Fruit fly (Drosophila melanogaster) whole organism: ENCODE data around the gene CG12010.

ENCODE experiments used
- CG8478 ChIP-seq: fragments of >200 bp; optimal IDR thresholded peaks from 2 replicates; lab custom pipeline; 2018; ENCODE audit warnings: inconsistent platforms
- Dll ChIP-seq: fragments of >200 bp; optimal IDR thresholded peaks from 2 replicates; lab custom pipeline; 2017
- EcR ChIP-seq, 2 experiments: fragments of >200 bp; optimal IDR thresholded peaks; 2 replicates each; lab custom pipeline; 2017; ENCODE audit warnings: missing biosample characterization in 2 of 2, missing genetic modification characterization in 2 of 2, missing genetic modification reagents in 2 of 2
- pan ChIP-seq: fragments of >200 bp; optimal IDR thresholded peaks from 2 replicates; lab custom pipeline; 2017
- psq ChIP-seq: fragments of >200 bp; optimal IDR thresholded peaks from 2 replicates; lab custom pipeline; 2017
- usp ChIP-seq: fragments of >200 bp; optimal IDR thresholded peaks from 2 replicates; lab custom pipeline; 2017; ENCODE audit warnings: missing biosample characterization, missing genetic modification characterization, mixed read lengths

The CG12010 gene

dm6 chr3L:3373994-3374623 lies at the start of gene CG12010, which contains the start of gene Ythdc1:
CG12010 (plus strand) TSS chr3L:3374282.
Ythdc1 (minus strand) TSS chr3L:3374170.
- TF ChIP-seq Dll (lab: Kevin White, UChicago) (no peak), psq (lab: Kevin White, UChicago) (no peak), CG8478 (peak; percentile 36), usp (GFP tag; lab: Kevin White, UChicago) (no peak), EcR (GFP tag; optimal IDR thresholded peaks at IDR 0.05; lab: Kevin White, UChicago) (no peak), pan (lab: Kevin White, UChicago) (no peak)

dm6 chr3L:3325597-3325924 lies 48.5 kb upstream of the CG12010 start:
- TF ChIP-seq pan (lab: Kevin White, UChicago) = no peak
- no peak for TF ChIP-seq Dll (lab: Kevin White, UChicago)
- no peak for TF ChIP-seq CG8478
- TF ChIP-seq EcR (GFP tag; optimal IDR thresholded peaks at IDR 0.05; lab: Kevin White, UChicago) = no peak
- no peak for TF ChIP-seq usp (GFP tag; lab: Kevin White, UChicago)
- no peak for TF ChIP-seq psq (lab: Kevin White, UChicago)

DNA sequence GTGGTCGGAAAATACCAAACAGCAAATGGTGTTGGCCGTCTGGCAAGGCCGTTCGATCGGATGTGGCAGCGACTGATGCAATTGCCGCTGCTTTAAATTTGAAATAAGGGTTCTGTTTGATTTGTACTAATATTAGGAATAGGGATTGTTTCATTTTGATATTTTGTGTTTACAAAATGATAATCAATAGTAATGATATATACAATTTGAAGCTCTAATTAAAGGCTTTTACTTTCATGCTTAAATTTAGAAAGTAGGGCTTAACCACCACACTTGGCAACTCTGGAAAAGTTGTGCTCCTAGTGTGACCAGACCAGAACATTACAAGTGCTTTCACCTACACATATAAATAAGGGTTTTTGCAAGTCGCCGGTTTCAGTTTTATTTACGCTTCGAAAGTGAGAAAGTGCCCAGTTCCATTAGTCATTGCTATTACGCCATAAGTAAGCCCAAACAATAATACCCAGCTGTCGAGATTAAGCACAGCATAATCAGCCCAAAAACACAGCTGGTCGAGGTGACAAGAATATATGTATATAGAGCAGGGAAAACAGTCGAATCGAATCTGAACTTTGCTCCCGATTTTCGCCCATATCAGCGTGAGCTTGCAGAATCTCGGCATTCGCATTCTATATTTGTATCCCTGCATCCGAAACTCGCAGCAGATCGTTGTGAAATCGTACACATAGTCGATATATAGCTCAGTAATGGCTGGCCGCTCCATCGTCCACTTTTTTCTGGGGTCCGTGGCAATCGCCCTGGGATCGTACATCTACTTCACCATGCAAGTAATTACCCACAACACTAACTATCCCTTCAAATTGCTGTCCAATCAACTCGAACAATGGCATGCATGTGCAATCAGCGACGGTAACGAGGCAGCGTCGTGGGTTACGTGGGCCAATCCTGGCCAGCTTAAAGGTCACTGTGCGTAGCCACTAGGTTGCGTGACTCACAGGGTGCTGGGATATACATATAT lies 47.9 kb upstream of the CG12010 start, which contains the start of gene Gtpx:
Gene Gtpx, plus strand, starts transcription at position 341 of the 979 bp plus-strand sequence.
- TF ChIP-seq Dll (lab: Kevin White, UChicago) (no peak), psq (lab: Kevin White, UChicago) (no peak), pan (lab: Kevin White, UChicago) (no peak), CG8478 (no peak), usp (GFP tag; lab: Kevin White, UChicago) (no peak), EcR (GFP tag; optimal IDR thresholded peaks at IDR 0.05; lab: Kevin White, UChicago) (no peak)

DNA sequence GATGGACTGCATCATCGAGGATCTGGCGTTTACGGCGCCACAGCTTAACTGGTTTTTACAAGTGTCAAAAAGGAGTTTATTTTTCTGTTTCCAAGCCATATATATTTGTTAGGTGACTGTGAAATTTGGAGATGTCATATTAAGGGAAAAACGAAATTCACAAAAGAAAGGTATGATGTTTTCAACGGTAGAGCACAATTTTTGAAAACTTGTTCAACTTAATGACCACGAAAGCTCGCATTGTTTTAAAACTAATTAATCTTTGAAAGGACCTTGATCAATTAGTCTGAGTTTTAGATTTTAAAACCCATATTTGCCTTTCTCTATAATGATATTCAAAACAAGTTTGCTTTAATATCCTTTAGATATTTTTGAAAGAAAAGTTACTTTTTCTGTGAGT lies 45.3 kb upstream of the CG12010 start, which contains the start of gene Strip:
Gene Strip, minus strand, starts transcription at position 101 of the 400 bp plus-strand sequence.
- no peak for TF ChIP-seq Dll (lab: Kevin White, UChicago)
- no peak for TF ChIP-seq psq (lab: Kevin White, UChicago)
- no peak for TF ChIP-seq pan (lab: Kevin White, UChicago)
- no peak for TF ChIP-seq EcR (GFP tag; optimal IDR thresholded peaks at IDR 0.05; lab: Kevin White, UChicago)
- no peak for TF ChIP-seq CG8478
- TF ChIP-seq usp (GFP tag; lab: Kevin White, UChicago) = no peak

DNA sequence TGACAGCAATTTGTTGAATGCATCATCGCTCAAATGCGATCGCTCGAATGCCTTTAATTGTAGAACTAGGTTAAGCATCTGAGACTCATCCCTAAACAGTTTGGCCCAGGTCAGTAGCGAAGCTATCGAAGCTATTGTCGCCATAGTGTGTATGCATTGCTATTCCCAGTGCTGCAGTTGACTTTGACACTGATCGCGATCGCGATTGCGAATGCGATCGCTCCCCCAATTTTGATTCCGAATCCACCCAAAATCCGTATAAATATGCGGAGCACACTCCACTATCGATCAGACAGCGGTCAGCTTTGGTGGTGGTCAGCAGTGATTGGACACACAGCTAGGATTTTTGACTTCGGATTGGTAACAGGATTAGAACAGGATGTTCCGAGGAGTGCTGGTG lies 44.3 kb upstream of the CG12010 start, which contains the start of gene CG14961:
Gene CG14961, plus strand, starts transcription at position 301 of the 400 bp plus-strand sequence.
- TF ChIP-seq Dll (lab: Kevin White, UChicago) = no peak
- no peak for TF ChIP-seq psq (lab: Kevin White, UChicago)
- TF ChIP-seq usp (GFP tag; lab: Kevin White, UChicago) = no peak

dm6 chr3L:3334784-3335183 lies 39.3 kb upstream of the CG12010 start, which contains the start of gene CG14969:
CG14969 (minus strand) TSS chr3L:3334978.
- TF ChIP-seq usp (GFP tag; lab: Kevin White, UChicago) (no peak), pan (lab: Kevin White, UChicago) (no peak), EcR (GFP tag; optimal IDR thresholded peaks at IDR 0.05; lab: Kevin White, UChicago) (no peak), psq (lab: Kevin White, UChicago) (no peak), CG8478 (no peak), Dll (lab: Kevin White, UChicago) (no peak)

dm6 chr3L:3335688-3336087 lies 38.4 kb upstream of the CG12010 start, which contains the start of gene Drsl1:
Drsl1 (minus strand) TSS chr3L:3335788.
- no peak for TF ChIP-seq Dll (lab: Kevin White, UChicago)
- no peak for TF ChIP-seq pan (lab: Kevin White, UChicago)
- no peak for TF ChIP-seq usp (GFP tag; lab: Kevin White, UChicago)
- TF ChIP-seq CG8478 = no peak
- no peak for TF ChIP-seq EcR (GFP tag; optimal IDR thresholded peaks at IDR 0.05; lab: Kevin White, UChicago)
- TF ChIP-seq psq (lab: Kevin White, UChicago) = no peak

- TF ChIP-seq usp (GFP tag; lab: Kevin White, UChicago) = no peak
- TF ChIP-seq Dll (lab: Kevin White, UChicago) = no peak
- no peak for TF ChIP-seq CG8478
- no peak for TF ChIP-seq psq (lab: Kevin White, UChicago)
- no peak for TF ChIP-seq pan (lab: Kevin White, UChicago)
These were observed 37.5 kb upstream of the CG12010 start, which contains the start of the genes Drsl6 and kst for dm6 chr3L:3336368-3337164. Drsl6 (minus strand) TSS chr3L:3336418. kst (plus strand) TSS chr3L:3336860.

- no peak for TF ChIP-seq psq (lab: Kevin White, UChicago)
- no peak for TF ChIP-seq CG8478
- TF ChIP-seq EcR (GFP tag; optimal IDR thresholded peaks at IDR 0.05; lab: Kevin White, UChicago) = no peak
- no peak for TF ChIP-seq usp (GFP tag; lab: Kevin White, UChicago)
- TF ChIP-seq pan (lab: Kevin White, UChicago) = no peak
- TF ChIP-seq Dll (lab: Kevin White, UChicago) = no peak
These were observed 36.6 kb upstream of the CG12010 start for dm6 chr3L:3337345-3337928.
